Worm (Caenorhabditis elegans) whole organism, L2 larva: Measurements from ENCODE around the gene fbxa-211.

Experiments used
- R02D3.7 ChIP-seq: fragments of 150-350 bp; optimal IDR thresholded peaks from 2 replicates; lab custom pipeline; 2014; ENCODE audit warnings: missing biosample characterization, missing genetic modification characterization
- Y55F3AM.14 ChIP-seq: fragments of 200-800 bp; sonication (Bioruptor generic); optimal IDR thresholded peaks from 2 replicates; lab custom pipeline; 2018; ENCODE audit warnings: mild to moderate bottlenecking, missing genetic modification characterization, missing compliant biosample characterization
- ZK546.5 ChIP-seq: sonication (generic microtip); optimal IDR thresholded peaks from 2 replicates; lab custom pipeline; 2017; ENCODE audit warnings: missing biosample characterization, missing genetic modification characterization
- alr-1 ChIP-seq: fragments of 150-350 bp; optimal IDR thresholded peaks from 2 replicates; lab custom pipeline; 2014; ENCODE audit warnings: missing biosample characterization, missing genetic modification characterization
- aly-2 ChIP-seq: fragments of 150-350 bp; optimal IDR thresholded peaks from 2 replicates; lab custom pipeline; 2014; ENCODE audit warnings: missing biosample characterization, missing genetic modification characterization
- ama-1 ChIP-seq: fragments of 150-350 bp; optimal IDR thresholded peaks from 2 replicates; lab custom pipeline; 2018; ENCODE audit warnings: inconsistent platforms
- blmp-1 ChIP-seq: sonication (generic microtip); optimal IDR thresholded peaks from 2 replicates; lab custom pipeline; 2017; ENCODE audit warnings: missing genetic modification characterization, mild to moderate bottlenecking, missing compliant biosample characterization, antibody characterized with exemption, moderate library complexity; ENCODE audit not compliant: insufficient read depth
- crh-2 ChIP-seq: sonication (generic microtip); optimal IDR thresholded peaks from 2 replicates; lab custom pipeline; 2017; ENCODE audit warnings: missing biosample characterization, missing genetic modification characterization
- egl-27 ChIP-seq: sonication (generic microtip); optimal IDR thresholded peaks from 3 replicates; lab custom pipeline; 2017; ENCODE audit warnings: missing biosample characterization, missing genetic modification reagents, missing genetic modification characterization
- elt-1 ChIP-seq: fragments of 150-350 bp; optimal IDR thresholded peaks from 2 replicates; lab custom pipeline; 2014; ENCODE audit warnings: missing biosample characterization, missing genetic modification characterization
- elt-3 ChIP-seq: sonication (generic microtip); optimal IDR thresholded peaks from 2 replicates; lab custom pipeline; 2017; ENCODE audit warnings: missing biosample characterization, missing genetic modification characterization
- fos-1 ChIP-seq: fragments of 150-350 bp; optimal IDR thresholded peaks from 2 replicates; lab custom pipeline; 2014; ENCODE audit warnings: missing biosample characterization, missing genetic modification characterization
- gmeb-1 ChIP-seq: fragments of 150-350 bp; optimal IDR thresholded peaks from 2 replicates; lab custom pipeline; 2014; ENCODE audit warnings: missing biosample characterization, missing genetic modification characterization
- lin-11 ChIP-seq: fragments of 150-350 bp; sonication (generic microtip); optimal IDR thresholded peaks from 2 replicates; lab custom pipeline; 2014; ENCODE audit warnings: missing biosample characterization, missing genetic modification characterization, inconsistent platforms, mixed read lengths
- lin-39 ChIP-seq: fragments of 150-350 bp; optimal IDR thresholded peaks from 2 replicates; lab custom pipeline; 2014; ENCODE audit warnings: missing biosample characterization, missing genetic modification reagents, missing genetic modification characterization
- lsy-2 ChIP-seq, 2 experiments: fragments of 150-350 bp in 1 of 2; sonication (generic microtip) in 1 of 2; optimal IDR thresholded peaks; 2 replicates each; lab custom pipeline; 2014 to 2017; ENCODE audit warnings: missing biosample characterization in 2 of 2, missing genetic modification characterization in 2 of 2
- mbf-1 ChIP-seq: sonication (generic microtip); optimal IDR thresholded peaks from 2 replicates; lab custom pipeline; 2017; ENCODE audit warnings: missing biosample characterization, missing genetic modification characterization
- nhr-11 ChIP-seq: fragments of 150-350 bp; optimal IDR thresholded peaks from 2 replicates; lab custom pipeline; 2014; ENCODE audit warnings: missing biosample characterization, missing genetic modification characterization
- nhr-129 ChIP-seq: fragments of 150-350 bp; optimal IDR thresholded peaks from 2 replicates; lab custom pipeline; 2014; ENCODE audit warnings: missing biosample characterization, missing genetic modification characterization
- nhr-21 ChIP-seq: fragments of 150-350 bp; optimal IDR thresholded peaks from 2 replicates; lab custom pipeline; 2014; ENCODE audit warnings: missing biosample characterization, missing genetic modification characterization
- nhr-23 ChIP-seq: fragments of 150-350 bp; optimal IDR thresholded peaks from 2 replicates; lab custom pipeline; 2014; ENCODE audit warnings: missing biosample characterization, missing genetic modification reagents, missing genetic modification characterization
- nhr-237 ChIP-seq: fragments of 150-350 bp; optimal IDR thresholded peaks from 2 replicates; lab custom pipeline; 2014; ENCODE audit warnings: missing biosample characterization, missing genetic modification characterization
- nhr-25 ChIP-seq: fragments of 150-350 bp; sonication (generic microtip); optimal IDR thresholded peaks from 3 replicates; lab custom pipeline; 2014; ENCODE audit warnings: missing biosample characterization, missing genetic modification characterization
- nhr-77 ChIP-seq: fragments of 150-350 bp; optimal IDR thresholded peaks from 2 replicates; lab custom pipeline; 2014; ENCODE audit warnings: missing biosample characterization, missing genetic modification characterization
- skn-1 ChIP-seq: sonication (generic microtip); optimal IDR thresholded peaks from 2 replicates; lab custom pipeline; 2017; ENCODE audit warnings: missing biosample characterization, missing genetic modification characterization
- sma-3 ChIP-seq: sonication (generic microtip); optimal IDR thresholded peaks from 2 replicates; lab custom pipeline; 2016; ENCODE audit warnings: missing genetic modification reagents, missing genetic modification characterization, missing compliant biosample characterization
- sma-9 ChIP-seq, 2 experiments: fragments of 150-350 bp in 1 of 2; sonication (generic microtip) in 1 of 2; optimal IDR thresholded peaks; 2 replicates each; lab custom pipeline; 2014 to 2016; ENCODE audit warnings: missing genetic modification characterization in 2 of 2, mild to moderate bottlenecking in 1 of 2, missing biosample characterization in 1 of 2, missing compliant biosample characterization in 1 of 2, missing genetic modification reagents in 1 of 2, moderate library complexity in 1 of 2
- unc-39 ChIP-seq: fragments of 150-350 bp; optimal IDR thresholded peaks from 2 replicates; lab custom pipeline; 2014; ENCODE audit warnings: missing biosample characterization, missing genetic modification characterization
- unc-55 ChIP-seq: fragments of 150-350 bp; sonication (generic microtip); optimal IDR thresholded peaks from 3 replicates; lab custom pipeline; 2014; ENCODE audit warnings: missing biosample characterization, missing genetic modification reagents, missing genetic modification characterization
- zag-1 ChIP-seq: fragments of 150-350 bp; optimal IDR thresholded peaks from 2 replicates; lab custom pipeline; 2014; ENCODE audit warnings: missing biosample characterization, missing genetic modification characterization
- ztf-4 ChIP-seq: fragments of 150-350 bp; optimal IDR thresholded peaks from 2 replicates; lab custom pipeline; 2014; ENCODE audit warnings: missing biosample characterization, missing genetic modification characterization

The fbxa-211 gene

ce11 chrV:18142549-18142948 is 15.2 kb downstream of the fbxa-211 start, which contains the start of gene Y37H2A.13:
Y37H2A.13 (plus strand) TSS chrV:18142849.
- TF ChIP-seq lsy-2 (tag; optimal IDR thresholded peaks at IDR 0.05; lab: Kevin White, UChicago) (no peak), nhr-23 (tag; lab: Kevin White, UChicago) (no peak), ama-1 (lab: Kevin White, UChicago) (no peak), aly-2 (tag; lab: Kevin White, UChicago) (no peak), nhr-77 (tag; lab: Kevin White, UChicago) (no peak)

ce11 chrV:18143445-18143844 is 16.1 kb downstream of the fbxa-211 start, which contains the start of gene Y37H2A.14:
Y37H2A.14 (plus strand) TSS chrV:18143745.
- TF ChIP-seq ZK546.5 (tag; lab: Kevin White, UChicago) (no peak), nhr-21 (no peak), zag-1 (tag; lab: Kevin White, UChicago) (no peak), nhr-11 (no peak), lsy-2 (tag; optimal IDR thresholded peaks at IDR 0.05; lab: Kevin White, UChicago) (no peak), lin-39 (tag; lab: Kevin White, UChicago) (no peak), R02D3.7 (tag; lab: Kevin White, UChicago) (no peak)

- TF ChIP-seq egl-27 (tag; lab: Kevin White, UChicago) (no peak), mbf-1 (tag; lab: Kevin White, UChicago) (no peak), elt-1 (tag; lab: Kevin White, UChicago) (no peak), nhr-129 (tag; lab: Kevin White, UChicago) (no peak), unc-39 (tag; lab: Kevin White, UChicago) (no peak), ama-1 (lab: Kevin White, UChicago) (no peak), lin-11 (tag; lab: Kevin White, UChicago) (no peak), lin-39 (tag; lab: Kevin White, UChicago) (no peak), lsy-2 (tag; optimal IDR thresholded peaks at IDR 0.05; lab: Kevin White, UChicago) (no peak), R02D3.7 (tag; lab: Kevin White, UChicago) (no peak), nhr-25 (tag; lab: Kevin White, UChicago) (no peak), blmp-1 (tag; lab: Kevin White, UChicago) (no peak), ZK546.5 (tag; lab: Kevin White, UChicago) (no peak), unc-55 (GFP tag; lab: Kevin White, UChicago) (no peak), crh-2 (tag; lab: Kevin White, UChicago) (no peak), sma-3 (no peak), nhr-237 (tag; lab: Kevin White, UChicago) (no peak), skn-1 (tag; lab: Kevin White, UChicago) (no peak)
These were observed 17.1 kb downstream of the fbxa-211 start for ce11 chrV:18144442-18144841.

ce11 chrV:18146077-18146476 is 18.8 kb downstream of the fbxa-211 start, which contains the start of gene C14A6.3:
C14A6.3 (plus strand) TSS chrV:18146377.
- TF ChIP-seq Y55F3AM.14 (GFP tag; lab: Kevin White, UChicago) (no peak), fos-1 (peak; percentile 4)

- TF ChIP-seq alr-1 (tag; lab: Kevin White, UChicago) (no peak), sma-9 (GFP tag; optimal IDR thresholded peaks at IDR 0.05; lab: Kevin White, UChicago) (peak; percentile 13), sma-9 (tag; optimal IDR thresholded peaks at IDR 0.05; lab: Kevin White, UChicago) (no peak), elt-1 (tag; lab: Kevin White, UChicago) (no peak)
These were observed 30.4 kb downstream of the fbxa-211 start, which contains the start of gene clec-48 for ce11 chrV:18157707-18158106. clec-48 (plus strand) TSS chrV:18158026.

- TF ChIP-seq unc-39 (tag; lab: Kevin White, UChicago) (no peak), fos-1 (no peak), ztf-4 (tag; lab: Kevin White, UChicago) (no peak), elt-3 (tag; lab: Kevin White, UChicago) (no peak), aly-2 (tag; lab: Kevin White, UChicago) (no peak), gmeb-1 (no peak), nhr-77 (tag; lab: Kevin White, UChicago) (no peak), blmp-1 (tag; lab: Kevin White, UChicago) (no peak), egl-27 (tag; lab: Kevin White, UChicago) (no peak), sma-3 (no peak), Y55F3AM.14 (GFP tag; lab: Kevin White, UChicago) (no peak)
- TF ChIP-seq, all 48 proteins: peak for 0
These were observed 30.9 kb downstream of the fbxa-211 start for ce11 chrV:18158172-18158571.
